Worm (Caenorhabditis elegans) whole organism, L1 larva: ENCODE results near the gene tbb-2.

Experiments
- C04F5.9 ChIP-seq: sonication (generic microtip); optimal IDR thresholded peaks from 2 replicates; lab custom pipeline; 2016; ENCODE audit warnings: missing genetic modification characterization, missing compliant biosample characterization
- C34B4.2 ChIP-seq: sonication (generic microtip); optimal IDR thresholded peaks from 2 replicates; lab custom pipeline; 2017; ENCODE audit warnings: mild to moderate bottlenecking, missing genetic modification characterization, missing compliant biosample characterization
- Y116A8C.19 ChIP-seq: sonication (generic microtip); optimal IDR thresholded peaks from 2 replicates; lab custom pipeline; 2016; ENCODE audit warnings: missing compliant biosample characterization, missing genetic modification characterization, borderline replicate concordance
- aha-1 ChIP-seq: fragments of 150-350 bp; optimal IDR thresholded peaks from 2 replicates; lab custom pipeline; 2014; ENCODE audit warnings: missing biosample characterization, missing genetic modification characterization
- blmp-1 ChIP-seq: fragments of 150-350 bp; optimal IDR thresholded peaks from 2 replicates; lab custom pipeline; 2014; ENCODE audit warnings: missing biosample characterization, missing genetic modification characterization
- ceh-8 ChIP-seq: fragments of 200-800 bp; sonication (Bioruptor generic); optimal IDR thresholded peaks from 2 replicates; lab custom pipeline; 2018; ENCODE audit warnings: mild to moderate bottlenecking, missing genetic modification characterization, moderate library complexity, missing compliant biosample characterization
- ceh-88 ChIP-seq: fragments of 200-800 bp; sonication (Bioruptor generic); IDR thresholded peaks from 2 replicates; pipeline ENCODE4 v1.3.6; 2022; ENCODE audit warnings: missing genetic modification characterization, missing compliant biosample characterization
- dpl-1 ChIP-seq, 3 experiments: fragments of 150-350 bp in 2 of 3; sonication (generic microtip) in 1 of 3; optimal IDR thresholded peaks; 2 replicates each; lab custom pipeline; 2014 to 2017; ENCODE audit warnings: missing biosample characterization in 3 of 3, missing genetic modification characterization in 3 of 3, missing genetic modification reagents in 3 of 3
- efl-1 ChIP-seq, 4 experiments: fragments of 150-350 bp; optimal IDR thresholded peaks in 3 of 4; peaks in 1 of 4; 1 replicate in 1 of 4; 2 replicates in 3 of 4; lab custom pipeline; 2014; ENCODE audit warnings: missing biosample characterization in 2 of 4, missing genetic modification characterization in 2 of 4, missing genetic modification reagents in 2 of 4
- efl-3 ChIP-seq: fragments of 200-800 bp; sonication (Bioruptor generic); optimal IDR thresholded peaks from 2 replicates; lab custom pipeline; 2018; ENCODE audit warnings: mild to moderate bottlenecking, missing genetic modification characterization, missing compliant biosample characterization
- egl-13 ChIP-seq: sonication (generic microtip); optimal IDR thresholded peaks from 2 replicates; lab custom pipeline; 2016; ENCODE audit warnings: missing genotype, missing genetic modification reagents, missing genetic modification characterization, missing compliant biosample characterization
- egl-27 ChIP-seq, 2 experiments: fragments of 150-350 bp in 1 of 2; sonication (generic microtip); optimal IDR thresholded peaks; 3 replicates each; lab custom pipeline; 2017 to 2018; ENCODE audit warnings: missing biosample characterization in 2 of 2, missing genetic modification characterization in 2 of 2, missing genetic modification reagents in 2 of 2
- elt-3 ChIP-seq, 6 experiments: fragments of 150-350 bp in 1 of 6; sonication (generic microtip); optimal IDR thresholded peaks; 2 replicates each; lab custom pipeline; 2017 to 2018; ENCODE audit warnings: missing biosample characterization in 6 of 6, missing genetic modification characterization in 6 of 6, inconsistent platforms in 1 of 6
- fkh-10 ChIP-seq: sonication (generic microtip); optimal IDR thresholded peaks from 2 replicates; lab custom pipeline; 2017; ENCODE audit warnings: missing biosample characterization, missing genetic modification reagents, missing genetic modification characterization
- fkh-4 ChIP-seq: sonication (generic microtip); optimal IDR thresholded peaks from 2 replicates; lab custom pipeline; 2016; ENCODE audit warnings: missing compliant biosample characterization, missing genetic modification characterization, borderline replicate concordance
- fkh-8 ChIP-seq: sonication (generic microtip); optimal IDR thresholded peaks from 2 replicates; lab custom pipeline; 2016; ENCODE audit warnings: mild to moderate bottlenecking, missing genetic modification characterization, missing compliant biosample characterization
- grh-1 ChIP-seq: fragments of 200-800 bp; sonication (Bioruptor generic); IDR thresholded peaks from 2 replicates; pipeline ENCODE4 v1.3.6; 2022; ENCODE audit warnings: missing genetic modification reagents, missing genetic modification characterization, missing compliant biosample characterization
- hlh-17 ChIP-seq: fragments of 200-800 bp; sonication (Bioruptor generic); optimal IDR thresholded peaks from 2 replicates; lab custom pipeline; 2018; ENCODE audit warnings: missing genetic modification characterization, mild to moderate bottlenecking, missing compliant biosample characterization, moderate library complexity, borderline replicate concordance
- hlh-4 ChIP-seq: sonication (generic microtip); optimal IDR thresholded peaks from 2 replicates; lab custom pipeline; 2016; ENCODE audit warnings: mild to moderate bottlenecking, missing genetic modification characterization, missing compliant biosample characterization
- isw-1 ChIP-seq: fragments of 200-800 bp; sonication (Bioruptor generic); IDR thresholded peaks from 2 replicates; pipeline ENCODE4 v1.3.6; 2022; ENCODE audit warnings: missing genetic modification characterization, missing compliant biosample characterization
- jun-1 ChIP-seq: fragments of 150-350 bp; optimal IDR thresholded peaks from 2 replicates; lab custom pipeline; 2014; ENCODE audit warnings: missing biosample characterization, missing genetic modification reagents, missing genetic modification characterization
- lin-14 ChIP-seq: fragments of 200-800 bp; sonication (Bioruptor generic); optimal IDR thresholded peaks from 2 replicates; lab custom pipeline; 2018; ENCODE audit warnings: mild to moderate bottlenecking, missing genetic modification characterization, moderate library complexity, missing compliant biosample characterization
- mab-9 ChIP-seq: fragments of 200-800 bp; sonication (Bioruptor generic); IDR thresholded peaks from 2 replicates; pipeline ENCODE4 v1.3.6; 2022; ENCODE audit warnings: missing genetic modification reagents, missing genetic modification characterization, missing compliant biosample characterization
- mef-2 ChIP-seq: fragments of 150-350 bp; optimal IDR thresholded peaks from 2 replicates; lab custom pipeline; 2014; ENCODE audit warnings: missing biosample characterization, missing genetic modification characterization
- nhr-11 ChIP-seq: fragments of 150-350 bp; optimal IDR thresholded peaks from 2 replicates; lab custom pipeline; 2014; ENCODE audit warnings: missing biosample characterization, missing genetic modification characterization
- nhr-12 ChIP-seq: sonication (generic microtip); optimal IDR thresholded peaks from 2 replicates; lab custom pipeline; 2017; ENCODE audit warnings: missing biosample characterization, missing genetic modification characterization
- nhr-19 ChIP-seq: fragments of 200-800 bp; sonication (Bioruptor generic); conservative IDR thresholded peaks from 2 replicates; pipeline ENCODE4 v1.3.6; 2022; ENCODE audit warnings: missing genetic modification characterization, missing compliant biosample characterization
- nhr-20 ChIP-seq: sonication (generic microtip); optimal IDR thresholded peaks from 2 replicates; lab custom pipeline; 2016; ENCODE audit warnings: mild to moderate bottlenecking, missing genetic modification characterization, missing compliant biosample characterization
- nhr-28 ChIP-seq: fragments of 150-350 bp; optimal IDR thresholded peaks from 2 replicates; lab custom pipeline; 2014; ENCODE audit warnings: missing biosample characterization, missing genetic modification characterization
- nhr-71 ChIP-seq: sonication (generic microtip); optimal IDR thresholded peaks from 2 replicates; lab custom pipeline; 2016; ENCODE audit warnings: mild to moderate bottlenecking, missing genetic modification characterization, moderate library complexity, missing compliant biosample characterization
- nhr-76 ChIP-seq: sonication (generic microtip); optimal IDR thresholded peaks from 2 replicates; lab custom pipeline; 2017; ENCODE audit warnings: missing biosample characterization, missing genetic modification characterization
- nhr-77 ChIP-seq: fragments of 150-350 bp; optimal IDR thresholded peaks from 2 replicates; lab custom pipeline; 2014; ENCODE audit warnings: missing biosample characterization, missing genetic modification characterization
- nhr-90 ChIP-seq: sonication (generic microtip); optimal IDR thresholded peaks from 2 replicates; lab custom pipeline; 2016; ENCODE audit warnings: mild to moderate bottlenecking, missing genetic modification characterization, missing compliant biosample characterization; ENCODE audit not compliant: poor library complexity
- pqm-1 ChIP-seq: sonication (generic microtip); optimal IDR thresholded peaks from 3 replicates; lab custom pipeline; 2017; ENCODE audit warnings: missing biosample characterization, missing genetic modification characterization
- rnt-1 ChIP-seq: sonication (generic microtip); optimal IDR thresholded peaks from 2 replicates; lab custom pipeline; 2016; ENCODE audit warnings: mild to moderate bottlenecking, missing genetic modification characterization, moderate library complexity, missing compliant biosample characterization
- skn-1 ChIP-seq: fragments of 150-350 bp; optimal IDR thresholded peaks from 2 replicates; lab custom pipeline; 2014; ENCODE audit warnings: missing biosample characterization, missing genetic modification characterization
- snu-23 ChIP-seq: sonication (generic microtip); optimal IDR thresholded peaks from 2 replicates; lab custom pipeline; 2016; ENCODE audit warnings: missing genetic modification characterization, missing compliant biosample characterization
- sox-4 ChIP-seq: sonication (generic microtip); optimal IDR thresholded peaks from 2 replicates; lab custom pipeline; 2016; ENCODE audit warnings: missing genetic modification characterization, missing compliant biosample characterization
- sptf-1 ChIP-seq: fragments of 150-350 bp; optimal IDR thresholded peaks from 2 replicates; lab custom pipeline; 2014; ENCODE audit warnings: missing biosample characterization, missing genetic modification characterization
- sup-37 ChIP-seq: fragments of 200-800 bp; sonication (Bioruptor generic); optimal IDR thresholded peaks from 2 replicates; lab custom pipeline; 2018; ENCODE audit warnings: mild to moderate bottlenecking, missing genetic modification characterization, missing compliant biosample characterization
- swsn-7 ChIP-seq: sonication (generic microtip); optimal IDR thresholded peaks from 2 replicates; lab custom pipeline; 2016; ENCODE audit warnings: missing genetic modification characterization, missing compliant biosample characterization
- tbx-2 ChIP-seq: sonication (generic microtip); optimal IDR thresholded peaks from 2 replicates; lab custom pipeline; 2016; ENCODE audit warnings: missing genetic modification characterization, missing compliant biosample characterization
- tlp-1 ChIP-seq: fragments of 150-350 bp; optimal IDR thresholded peaks from 2 replicates; lab custom pipeline; 2014; ENCODE audit warnings: missing biosample characterization, missing genetic modification characterization
- unc-130 ChIP-seq: fragments of 150-350 bp; optimal IDR thresholded peaks from 2 replicates; lab custom pipeline; 2017; ENCODE audit warnings: missing biosample characterization, missing genetic modification characterization, inconsistent platforms
- unc-62 ChIP-seq: fragments of 150-350 bp; optimal IDR thresholded peaks from 2 replicates; lab custom pipeline; 2014; ENCODE audit warnings: missing biosample characterization, missing genetic modification reagents, missing genetic modification characterization
- unc-86 ChIP-seq: sonication (generic microtip); optimal IDR thresholded peaks from 2 replicates; lab custom pipeline; 2016; ENCODE audit warnings: missing genetic modification characterization, missing compliant biosample characterization
- vab-15 ChIP-seq: sonication (generic microtip); optimal IDR thresholded peaks from 2 replicates; lab custom pipeline; 2017; ENCODE audit warnings: missing genotype, mild to moderate bottlenecking, missing genetic modification characterization, missing compliant biosample characterization
- xbp-1 ChIP-seq: sonication (generic microtip); optimal IDR thresholded peaks from 2 replicates; lab custom pipeline; 2016; ENCODE audit warnings: missing genetic modification characterization, missing compliant biosample characterization
- zag-1 ChIP-seq: fragments of 150-350 bp; optimal IDR thresholded peaks from 2 replicates; lab custom pipeline; 2014; ENCODE audit warnings: missing biosample characterization, missing genetic modification characterization
- zip-4 ChIP-seq: fragments of 200-800 bp; sonication (Bioruptor generic); optimal IDR thresholded peaks from 2 replicates; lab custom pipeline; 2018; ENCODE audit warnings: mild to moderate bottlenecking, missing genetic modification characterization, moderate library complexity, missing compliant biosample characterization
- ztf-11 ChIP-seq, 2 experiments: sonication (generic microtip); optimal IDR thresholded peaks; 2 replicates each; lab custom pipeline; 2016 to 2017; ENCODE audit warnings: missing genetic modification characterization in 2 of 2, missing biosample characterization in 1 of 2, missing compliant biosample characterization in 1 of 2
- ztf-4 ChIP-seq: fragments of 150-350 bp; optimal IDR thresholded peaks from 2 replicates; lab custom pipeline; 2014; ENCODE audit warnings: missing biosample characterization, missing genetic modification characterization

Gene tbb-2

DNA sequence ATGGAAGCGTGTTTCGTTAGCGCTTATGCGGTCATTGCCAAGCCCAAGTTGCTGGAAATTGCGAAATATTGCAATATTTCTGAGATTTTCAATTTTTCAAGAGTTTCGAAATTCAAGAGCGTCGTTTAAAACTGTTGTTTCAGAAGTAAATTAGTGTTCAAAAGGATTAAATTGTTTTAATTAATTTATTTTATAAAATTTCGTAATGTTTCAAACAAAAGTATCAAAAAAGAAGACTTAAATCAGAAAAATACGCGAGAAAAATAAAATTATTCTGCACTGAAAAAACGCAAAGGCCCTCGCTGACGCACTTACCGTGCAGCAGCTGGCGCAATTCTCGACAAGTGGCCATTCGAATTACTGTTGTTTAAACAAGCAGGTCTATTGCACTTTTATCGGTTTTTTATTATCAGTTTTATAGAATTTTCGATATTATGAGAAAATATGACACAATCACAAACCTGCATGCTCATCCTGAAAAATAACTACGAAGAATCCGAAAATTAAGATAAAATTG lies 13.3 kb downstream of the tbb-2 start, which contains the start of gene tif-1A (continued):
- TF ChIP-seq grh-1 (GFP tag; lab: Robert Waterston, UW), result peak; percentile 42; the same call in 1 of the 2 replicates
- TF ChIP-seq hlh-4 (tag; lab: Kevin White, UChicago), result no peak
- peak; percentile 18 for TF ChIP-seq nhr-11
- TF ChIP-seq vab-15 (tag; lab: Kevin White, UChicago), result no peak
- peak; percentile 64 for TF ChIP-seq isw-1 (GFP tag; lab: Robert Waterston, UW)
- TF ChIP-seq xbp-1 (tag; lab: Kevin White, UChicago), result peak; percentile 83
- TF ChIP-seq mef-2, result peak; percentile 30
- peak in 1 of 2 experiments; percentile 61 for TF ChIP-seq ztf-11 (tag; optimal IDR thresholded peaks at IDR 0.05; lab: Kevin White, UChicago)
- TF ChIP-seq efl-3 (GFP tag; lab: Kevin White, UChicago), result no peak
- no peak for TF ChIP-seq sptf-1 (tag; lab: Kevin White, UChicago)
- TF ChIP-seq C34B4.2, result no peak
- peak; percentile 86 for TF ChIP-seq rnt-1 (tag; lab: Kevin White, UChicago)
- peak; percentile 76 to 83 for TF ChIP-seq efl-1 (optimal IDR thresholded peaks at IDR 0.05; lab: Kevin White, UChicago)
- TF ChIP-seq efl-1 (GFP tag; optimal IDR thresholded peaks at IDR 0.05 in 1 of 2; lab: Kevin White, UChicago), result peak; percentile 78 to 98
- TF ChIP-seq ztf-4 (tag; lab: Kevin White, UChicago), result peak; percentile 31
- peak; percentile 87 for TF ChIP-seq nhr-20 (tag; lab: Kevin White, UChicago)
- peak; percentile 51; the same call in 1 of the 2 replicates for TF ChIP-seq ceh-88 (GFP tag; lab: Robert Waterston, UW)
- TF ChIP-seq nhr-12 (tag; lab: Kevin White, UChicago), result no peak
- TF ChIP-seq nhr-77 (tag; lab: Kevin White, UChicago), result peak; percentile 37
- TF ChIP-seq pqm-1 (tag; lab: Kevin White, UChicago), result no peak
- peak in 3 of 6 experiments; percentile 3 to 74 (median 56) for TF ChIP-seq elt-3 (tag; optimal IDR thresholded peaks at IDR 0.05; lab: Kevin White, UChicago)
- no peak for TF ChIP-seq egl-27 (tag; optimal IDR thresholded peaks at IDR 0.05; lab: Kevin White, UChicago)
- peak; percentile 59 for TF ChIP-seq blmp-1
- TF ChIP-seq tlp-1 (tag; lab: Kevin White, UChicago), result no peak
- TF ChIP-seq Y116A8C.19, result no peak
- no peak for TF ChIP-seq nhr-76 (tag; lab: Kevin White, UChicago)
- peak; percentile 9 for TF ChIP-seq fkh-10 (GFP tag; lab: Kevin White, UChicago)
- TF ChIP-seq unc-86 (tag; lab: Kevin White, UChicago), result peak; percentile 76
- TF ChIP-seq zip-4 (GFP tag; lab: Kevin White, UChicago), result peak; percentile 72
- peak; percentile 84 for TF ChIP-seq lin-14 (GFP tag; lab: Kevin White, UChicago)
- TF ChIP-seq nhr-71 (tag; lab: Kevin White, UChicago), result peak; percentile 90
- peak; percentile 34 for TF ChIP-seq fkh-4 (tag; lab: Kevin White, UChicago)
- no peak for TF ChIP-seq sup-37
- TF ChIP-seq aha-1 (tag; lab: Kevin White, UChicago), result no peak
- peak; percentile 63 for TF ChIP-seq egl-13 (tag; lab: Kevin White, UChicago)
- no peak for TF ChIP-seq mab-9 (GFP tag; lab: Robert Waterston, UW)
- TF ChIP-seq ceh-8 (GFP tag; lab: Kevin White, UChicago), result peak; percentile 14
- TF ChIP-seq tbx-2 (tag; lab: Kevin White, UChicago), result peak; percentile 82
- TF ChIP-seq dpl-1 (GFP tag; optimal IDR thresholded peaks at IDR 0.05; lab: Kevin White, UChicago), result peak; percentile 79 to 85 (median 84)
- no peak for TF ChIP-seq nhr-28 (tag; lab: Kevin White, UChicago)
- TF ChIP-seq jun-1 (tag; lab: Kevin White, UChicago), result peak; percentile 62
- no peak for TF ChIP-seq hlh-17
- peak; percentile 84 for TF ChIP-seq swsn-7 (tag; lab: Kevin White, UChicago)
- peak; percentile 74 for TF ChIP-seq unc-130 (tag; lab: Kevin White, UChicago)
- TF ChIP-seq unc-62 (GFP tag; lab: Kevin White, UChicago), result no peak
- TF ChIP-seq skn-1 (tag; lab: Kevin White, UChicago), result peak; percentile 55
- peak; percentile 92 for TF ChIP-seq nhr-90 (tag; lab: Kevin White, UChicago)
- peak; percentile 64 for TF ChIP-seq C04F5.9
- peak; percentile 30 for TF ChIP-seq sox-4 (tag; lab: Kevin White, UChicago)
- no peak for TF ChIP-seq zag-1 (tag; lab: Kevin White, UChicago)
- TF ChIP-seq fkh-8 (tag; lab: Kevin White, UChicago), result peak; percentile 62
- TF ChIP-seq nhr-19, result peak; percentile 83
- peak; percentile 89 for TF ChIP-seq snu-23
